Fruit fly (Drosophila melanogaster): ENCODE data around the gene Bili.

DNA sequence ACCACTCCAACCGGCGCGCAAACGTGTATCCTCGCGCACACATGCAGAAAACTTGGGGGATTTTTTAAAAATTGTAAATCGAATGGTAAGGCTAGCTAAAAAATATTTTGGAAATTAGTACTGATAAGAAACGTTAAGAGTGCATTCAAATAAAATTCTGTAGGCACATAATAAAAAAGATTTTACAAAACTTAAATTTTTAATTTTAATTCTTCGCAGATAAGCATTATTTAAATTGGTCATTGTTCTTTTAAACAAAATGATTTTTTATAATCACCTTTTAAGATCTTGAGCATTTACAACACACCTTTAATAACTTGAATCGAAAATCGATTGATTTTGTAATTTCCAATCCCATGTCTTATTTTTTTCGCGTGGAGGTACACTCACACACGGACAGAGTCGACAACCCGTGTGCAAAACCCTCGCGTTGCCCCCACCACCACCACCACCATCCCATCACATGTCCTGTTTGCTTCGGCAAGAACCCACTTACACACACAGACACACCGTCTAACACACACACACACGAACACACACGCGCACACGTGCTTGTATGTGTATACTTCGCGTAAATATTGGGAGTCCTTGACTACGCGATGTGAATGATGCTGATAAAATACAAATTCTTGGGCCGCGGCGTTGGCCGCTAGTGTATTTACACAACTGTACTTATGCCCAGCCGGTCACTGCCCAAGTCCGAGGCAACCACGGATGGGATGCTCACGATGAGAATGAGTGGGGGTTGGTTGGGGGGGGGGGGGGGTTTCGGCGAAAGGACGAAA, 36.5 kb downstream of the Bili start:
- TF ChIP-seq CG31627 (GFP tag; optimal IDR thresholded peaks at IDR 0.05) (no peak), Sox15 (GFP tag; optimal IDR thresholded peaks at IDR 0.05) (no peak), Hr4 (GFP tag; optimal IDR thresholded peaks at IDR 0.05) (no peak), achi (GFP tag; optimal IDR thresholded peaks at IDR 0.05) (no peak), CG6854 (GFP tag; optimal IDR thresholded peaks at IDR 0.05) (no peak), ss (GFP tag; optimal IDR thresholded peaks at IDR 0.05) (no peak), CG6163 (GFP tag; IDR thresholded peaks at IDR 0.05) (no peak), CG3032 (tag; optimal IDR thresholded peaks at IDR 0.05) (no peak), fd59A (GFP tag; optimal IDR thresholded peaks at IDR 0.05) (no peak), Blimp-1 (GFP tag; optimal IDR thresholded peaks at IDR 0.05) (no peak), Hr39 (GFP tag; optimal IDR thresholded peaks at IDR 0.05) (no peak), acj6 (GFP tag; optimal IDR thresholded peaks at IDR 0.05) (no peak), Met (GFP tag; optimal IDR thresholded peaks at IDR 0.05) (no peak), CG11902 (GFP tag; optimal IDR thresholded peaks at IDR 0.05) (no peak)

All from whole organism, prepupa.